Worm (Caenorhabditis elegans): ENCODE measurements around the gene F35C5.12.
A peak's percentile ranks its signal among the peaks of the same experiment; 100 is the strongest.

- TF ChIP-seq pha-4 (tag; optimal IDR thresholded peaks at IDR 0.05), result no peak
- no peak for TF ChIP-seq fkh-10 (GFP tag; optimal IDR thresholded peaks at IDR 0.05)
- no peak for TF ChIP-seq nhr-11 (tag; optimal IDR thresholded peaks at IDR 0.05)
- no peak for TF ChIP-seq aly-2 (tag; optimal IDR thresholded peaks at IDR 0.05)
- TF ChIP-seq nhr-237 (tag; optimal IDR thresholded peaks at IDR 0.05), result no peak
- peak; percentile 69 for TF ChIP-seq elt-2 (tag; optimal IDR thresholded peaks at IDR 0.05)
- no peak for TF ChIP-seq elt-1 (tag; optimal IDR thresholded peaks at IDR 0.05)
- no peak for TF ChIP-seq snpc-4 (tag; optimal IDR thresholded peaks at IDR 0.05)
- no peak for TF ChIP-seq nfya-1 (tag; optimal IDR thresholded peaks at IDR 0.05; ENCODE audit: insufficient read depth)
- no peak for TF ChIP-seq skn-1 (tag; optimal IDR thresholded peaks at IDR 0.05)
- TF ChIP-seq mdl-1 (tag; optimal IDR thresholded peaks at IDR 0.05), result no peak
- TF ChIP-seq mml-1 (tag; optimal IDR thresholded peaks at IDR 0.05), result no peak
- no peak for TF ChIP-seq tbx-2 (tag; optimal IDR thresholded peaks at IDR 0.05)
- no peak for TF ChIP-seq fos-1 (tag; optimal IDR thresholded peaks at IDR 0.05)
Measured at ce11 chrII:12930138-12930537, 15.8 kb upstream of the F35C5.12 start.
